Worm (Caenorhabditis elegans) whole organism, L3 larva: ENCODE measurements around the gene C54F6.19.

Experiments used
- elt-3 ChIP-seq, 3 experiments: fragments of 150-350 bp in 1 of 3; sonication (generic microtip) in 2 of 3; optimal IDR thresholded peaks; 2 replicates in 2 of 3; 4 replicates in 1 of 3; lab custom pipeline; 2014 to 2017; ENCODE audit warnings: missing biosample characterization in 3 of 3, missing genetic modification characterization in 3 of 3
- nhr-237 ChIP-seq: fragments of 150-350 bp; optimal IDR thresholded peaks from 2 replicates; lab custom pipeline; 2014; ENCODE audit warnings: missing biosample characterization, missing genetic modification characterization
- nhr-25 ChIP-seq: sonication (generic microtip); optimal IDR thresholded peaks from 2 replicates; lab custom pipeline; 2017; ENCODE audit warnings: missing biosample characterization, missing genetic modification characterization

DNA sequence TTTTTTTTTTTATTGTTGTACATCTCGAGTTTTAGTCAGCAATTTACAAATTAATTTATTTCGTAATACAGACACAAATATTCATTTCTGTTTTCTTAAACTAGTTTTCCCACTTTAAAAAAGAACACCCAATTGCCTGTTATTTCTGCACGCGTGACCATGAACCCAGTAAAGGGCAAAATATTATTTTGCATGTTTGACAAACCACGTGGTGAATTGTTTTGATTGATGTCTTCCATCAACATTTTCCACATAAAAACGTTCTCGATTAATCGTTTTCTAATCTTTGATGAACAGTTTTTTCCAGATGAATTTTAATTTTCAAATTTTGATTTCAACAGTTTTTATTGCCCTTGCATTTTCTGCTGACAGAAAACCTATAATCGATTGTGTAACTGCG lies 19.6 kb upstream of the C54F6.19 start, which contains the start of gene C54F6.18:
- no peak for TF ChIP-seq elt-3 (tag; optimal IDR thresholded peaks at IDR 0.05; lab: Kevin White, UChicago)
- no peak for TF ChIP-seq nhr-237 (tag; lab: Kevin White, UChicago)
- no peak for TF ChIP-seq nhr-25 (tag; lab: Kevin White, UChicago)
